Worm (Caenorhabditis elegans): ENCODE data around the gene W02H3.3.
A peak's percentile ranks its signal among the peaks of the same experiment; 100 is the strongest.

Gene W02H3.3

DNA sequence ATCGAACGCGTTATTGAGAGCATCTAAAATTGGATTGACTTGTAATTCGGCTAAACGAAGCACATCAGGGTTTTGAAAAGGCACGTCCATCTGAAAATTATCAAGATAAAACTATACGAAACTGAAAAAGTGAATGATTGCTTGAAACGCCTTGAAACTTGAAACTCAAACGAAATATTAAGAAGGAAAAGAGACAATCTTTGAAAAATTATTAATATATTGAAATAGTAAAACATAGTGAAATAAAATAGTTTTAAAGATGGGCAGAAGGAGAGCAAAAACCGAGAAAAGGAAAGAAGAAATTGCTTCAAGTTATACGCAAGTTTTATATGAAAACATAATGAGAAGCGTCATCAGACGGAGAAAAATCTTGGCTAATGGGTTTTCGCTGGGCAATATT, at the start of gene W02H3.3:
Gene W02H3.3 (minus strand): TSS at position 101 of the 400 bp plus-strand sequence.
- TF ChIP-seq ceh-28 (tag; optimal IDR thresholded peaks at IDR 0.05) (no peak), php-3 (GFP tag; IDR thresholded peaks at IDR 0.05) (no peak), fkh-10 (GFP tag; optimal IDR thresholded peaks at IDR 0.05) (no peak), skn-1 (tag; optimal IDR thresholded peaks at IDR 0.05) (no peak), Y5F2A.4 (GFP tag; optimal IDR thresholded peaks at IDR 0.05) (no peak), ztf-7 (tag; optimal IDR thresholded peaks at IDR 0.05) (no peak), nhr-48 (tag; optimal IDR thresholded peaks at IDR 0.05) (no peak), daf-8 (GFP tag; IDR thresholded peaks at IDR 0.05) (no peak), ama-1 (optimal IDR thresholded peaks at IDR 0.05) (no peak), zip-11 (GFP tag; IDR thresholded peaks at IDR 0.05) (no peak), nhr-77 (tag; optimal IDR thresholded peaks at IDR 0.05) (no peak), nhr-111 (GFP tag; optimal IDR thresholded peaks at IDR 0.05) (no peak), gei-8 (GFP tag; optimal IDR thresholded peaks at IDR 0.05) (no peak), vab-7 (GFP tag; IDR thresholded peaks at IDR 0.05) (no peak), mdt-29 (GFP tag; IDR thresholded peaks at IDR 0.05) (no peak), nhr-76 (tag; optimal IDR thresholded peaks at IDR 0.05) (no peak), daf-12 (tag; optimal IDR thresholded peaks at IDR 0.05) (no peak), saeg-2 (GFP tag; IDR thresholded peaks at IDR 0.05) (no peak), pqm-1 (tag; optimal IDR thresholded peaks at IDR 0.05) (no peak), F10B5.3 (tag; optimal IDR thresholded peaks at IDR 0.05) (no peak)

DNA sequence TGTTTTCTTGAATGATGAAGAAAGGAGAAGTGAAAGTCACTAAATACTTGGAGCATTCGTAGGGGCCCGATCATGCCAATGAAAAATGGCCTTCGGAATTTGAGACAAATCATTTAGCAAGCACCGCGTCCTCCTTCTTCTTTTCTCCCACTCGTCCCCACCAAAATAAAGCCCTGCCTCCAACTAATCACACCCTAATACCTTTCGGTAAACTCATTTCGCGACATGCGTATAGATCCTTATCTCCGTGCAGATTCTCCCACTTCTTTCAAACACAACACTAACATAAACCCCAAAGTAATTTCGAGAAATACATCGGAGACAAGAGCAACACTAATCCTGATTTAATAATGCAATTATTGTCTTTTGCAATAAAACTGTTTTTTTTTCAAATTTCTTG, 39.6 kb upstream of the W02H3.3 start:
- TF ChIP-seq unc-62 (GFP tag; optimal IDR thresholded peaks at IDR 0.05 in 1 of 2) (peak in 1 of 2 experiments; percentile 88), unc-62 (tag; optimal IDR thresholded peaks at IDR 0.05) (no peak), ceh-20 (GFP tag; IDR thresholded peaks at IDR 0.05) (no peak)

DNA sequence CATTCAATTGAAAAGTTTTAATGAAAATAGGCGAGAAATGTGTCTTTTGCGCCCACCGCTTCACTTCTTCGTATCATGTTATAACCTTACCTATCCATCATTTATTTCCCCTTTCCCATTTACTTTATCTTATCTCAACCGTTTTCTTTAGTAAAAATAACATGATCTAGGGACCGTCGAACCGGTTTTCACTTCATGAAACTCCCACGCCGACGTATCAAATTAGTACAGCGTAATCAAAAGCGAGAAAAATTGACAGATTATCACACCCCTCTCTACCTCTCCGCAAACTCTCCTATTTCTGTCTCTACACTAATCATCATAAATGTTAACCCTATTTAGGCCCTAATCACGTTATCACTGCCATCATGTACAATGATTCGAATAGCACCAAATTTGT, 39.0 kb upstream of the W02H3.3 start:
- TF ChIP-seq spr-1 (tag; optimal IDR thresholded peaks at IDR 0.05) (no peak), nhr-48 (tag; optimal IDR thresholded peaks at IDR 0.05) (no peak), fos-1 (tag; optimal IDR thresholded peaks at IDR 0.05) (no peak), F10B5.3 (tag; optimal IDR thresholded peaks at IDR 0.05) (no peak), lin-38 (GFP tag; IDR thresholded peaks at IDR 0.05) (no peak), mes-2 (tag; optimal IDR thresholded peaks at IDR 0.05; ENCODE audit: poor library complexity, severe bottlenecking) (no peak), tag-97 (GFP tag; IDR thresholded peaks at IDR 0.05) (no peak), nhr-102 (tag; optimal IDR thresholded peaks at IDR 0.05) (no peak), aha-1 (tag) (no peak), egl-27 (tag; optimal IDR thresholded peaks at IDR 0.05) (no peak), lsy-2 (tag; optimal IDR thresholded peaks at IDR 0.05) (no peak), nhr-28 (tag; optimal IDR thresholded peaks at IDR 0.05) (peak; percentile 10), lir-3 (tag; optimal IDR thresholded peaks at IDR 0.05) (no peak), hlh-30 (tag; optimal IDR thresholded peaks at IDR 0.05; ENCODE audit: insufficient read depth) (peak; percentile 19), dmd-8 (GFP tag; IDR thresholded peaks at IDR 0.05) (no peak), nhr-25 (tag; optimal IDR thresholded peaks at IDR 0.05; ENCODE audit: borderline replicate concordance, insufficient read depth) (no peak)

DNA sequence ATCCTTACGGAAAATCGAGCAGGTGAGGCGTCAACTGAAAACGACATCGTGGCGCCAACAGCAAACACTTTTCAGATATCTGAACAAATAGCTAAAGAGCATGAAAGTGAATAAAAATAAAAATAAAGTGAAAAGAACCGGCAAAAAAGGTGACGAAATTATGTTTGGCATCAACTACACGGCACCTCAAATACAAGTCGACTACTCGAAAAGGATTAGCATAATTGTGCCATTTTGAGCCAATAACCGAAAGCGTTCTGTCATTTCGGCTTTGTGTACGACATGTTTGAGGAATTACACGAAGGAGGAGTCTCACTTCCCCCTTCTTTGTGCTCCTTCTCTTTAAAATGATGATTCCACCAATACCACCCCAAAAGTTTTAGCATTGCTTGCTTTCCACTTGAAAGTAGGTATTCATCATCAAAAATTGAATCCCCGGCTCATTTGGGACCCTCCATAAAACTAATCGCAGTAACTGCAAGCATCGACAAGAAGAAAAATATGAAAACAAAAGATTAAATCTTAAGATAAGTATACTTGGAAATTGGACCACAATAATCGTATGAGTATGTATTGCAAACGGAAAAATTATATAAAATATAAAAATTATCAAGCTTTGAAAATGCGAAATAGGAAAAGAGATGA, 36.9 kb upstream of the W02H3.3 start:
- TF ChIP-seq unc-62 (GFP tag; optimal IDR thresholded peaks at IDR 0.05 in 1 of 2) (peak in 1 of 2 experiments; percentile 99), unc-62 (tag; optimal IDR thresholded peaks at IDR 0.05) (no peak), Y48G9A.11 (GFP tag; IDR thresholded peaks at IDR 0.05) (no peak)

Measured in whole organism, L4 larva.